Worm (Caenorhabditis elegans) whole organism, late embryonic: ENCODE results near the gene lpr-2.

Experiments used
- C38D4.7 ChIP-seq: fragments of 200-800 bp; sonication (Bioruptor generic); optimal IDR thresholded peaks from 2 replicates; lab custom pipeline; 2018; ENCODE audit warnings: mild to moderate bottlenecking, missing genetic modification characterization, moderate library complexity, missing compliant biosample characterization
- F13H6.1 ChIP-seq: sonication (generic microtip); optimal IDR thresholded peaks from 2 replicates; lab custom pipeline; 2016; ENCODE audit warnings: missing genetic modification characterization, missing compliant biosample characterization
- Y22D7AL.16 ChIP-seq: sonication (generic microtip); optimal IDR thresholded peaks from 2 replicates; lab custom pipeline; 2016; ENCODE audit warnings: missing genetic modification characterization, missing compliant biosample characterization
- ama-1 ChIP-seq: fragments of 150-350 bp; optimal IDR thresholded peaks from 2 replicates; lab custom pipeline; 2014
- ceh-14 ChIP-seq: sonication (generic microtip); optimal IDR thresholded peaks from 2 replicates; lab custom pipeline; 2016; ENCODE audit warnings: missing genotype, missing genetic modification characterization, missing compliant biosample characterization
- ceh-24 ChIP-seq: sonication (generic microtip); optimal IDR thresholded peaks from 2 replicates; lab custom pipeline; 2016; ENCODE audit warnings: mild to moderate bottlenecking, missing genetic modification characterization, missing compliant biosample characterization
- ceh-31 ChIP-seq: sonication (generic microtip); optimal IDR thresholded peaks from 2 replicates; lab custom pipeline; 2016; ENCODE audit warnings: missing genetic modification characterization, missing compliant biosample characterization
- ceh-6 ChIP-seq: fragments of 200-800 bp; sonication (Bioruptor generic); optimal IDR thresholded peaks from 2 replicates; lab custom pipeline; 2018; ENCODE audit warnings: mild to moderate bottlenecking, missing genetic modification characterization, missing compliant biosample characterization
- ceh-9 ChIP-seq: sonication (generic microtip); optimal IDR thresholded peaks from 2 replicates; lab custom pipeline; 2016; ENCODE audit warnings: mild to moderate bottlenecking, missing genetic modification characterization, inconsistent platforms, missing compliant biosample characterization
- che-1 ChIP-seq: sonication (generic microtip); optimal IDR thresholded peaks from 2 replicates; lab custom pipeline; 2016; ENCODE audit warnings: mild to moderate bottlenecking, missing genetic modification characterization, missing compliant biosample characterization
- elt-2 ChIP-seq: sonication (generic microtip); optimal IDR thresholded peaks from 2 replicates; lab custom pipeline; 2016; ENCODE audit warnings: missing genetic modification reagents, missing genetic modification characterization, missing compliant biosample characterization
- ets-4 ChIP-seq: sonication (generic microtip); optimal IDR thresholded peaks from 2 replicates; lab custom pipeline; 2016; ENCODE audit warnings: missing genetic modification characterization, missing compliant biosample characterization
- eyg-1 ChIP-seq: sonication (generic microtip); optimal IDR thresholded peaks from 2 replicates; lab custom pipeline; 2016; ENCODE audit warnings: missing genotype, missing genetic modification characterization, missing compliant biosample characterization
- fax-1 ChIP-seq: sonication (generic microtip); optimal IDR thresholded peaks from 2 replicates; lab custom pipeline; 2016; ENCODE audit warnings: missing genotype, missing genetic modification characterization, missing compliant biosample characterization
- fkh-10 ChIP-seq: fragments of 150-350 bp; optimal IDR thresholded peaks from 2 replicates; lab custom pipeline; 2014; ENCODE audit warnings: missing biosample characterization, missing genetic modification reagents, missing genetic modification characterization
- fkh-6 ChIP-seq: sonication (generic microtip); optimal IDR thresholded peaks from 2 replicates; lab custom pipeline; 2016; ENCODE audit warnings: missing genetic modification characterization, missing compliant biosample characterization
- hlh-13 ChIP-seq: fragments of 200-800 bp; sonication (Bioruptor generic); optimal IDR thresholded peaks from 2 replicates; lab custom pipeline; 2018; ENCODE audit warnings: mild to moderate bottlenecking, missing genetic modification characterization, missing compliant biosample characterization
- hlh-15 ChIP-seq: sonication (generic microtip); optimal IDR thresholded peaks from 2 replicates; lab custom pipeline; 2016; ENCODE audit warnings: missing genetic modification characterization, missing compliant biosample characterization
- hlh-6 ChIP-seq: sonication (generic microtip); optimal IDR thresholded peaks from 2 replicates; lab custom pipeline; 2016; ENCODE audit warnings: missing genotype, missing genetic modification characterization, missing compliant biosample characterization
- lin-11 ChIP-seq: fragments of 200-800 bp; sonication (Bioruptor generic); optimal IDR thresholded peaks from 2 replicates; lab custom pipeline; 2018; ENCODE audit warnings: mild to moderate bottlenecking, missing genetic modification characterization, missing compliant biosample characterization
- mec-3 ChIP-seq: sonication (generic microtip); optimal IDR thresholded peaks from 2 replicates; lab custom pipeline; 2016; ENCODE audit warnings: borderline replicate concordance, missing genetic modification characterization, missing compliant biosample characterization
- odd-2 ChIP-seq: sonication (generic microtip); optimal IDR thresholded peaks from 2 replicates; lab custom pipeline; 2017; ENCODE audit warnings: antibody characterized with exemption, mild to moderate bottlenecking, missing genetic modification characterization, missing compliant biosample characterization
- pha-2 ChIP-seq: sonication (generic microtip); optimal IDR thresholded peaks from 2 replicates; lab custom pipeline; 2017; ENCODE audit warnings: mild to moderate bottlenecking, missing genetic modification characterization, missing compliant biosample characterization
- pqm-1 ChIP-seq: sonication (generic microtip); optimal IDR thresholded peaks from 2 replicates; lab custom pipeline; 2016; ENCODE audit warnings: missing genetic modification characterization, missing compliant biosample characterization
- pros-1 ChIP-seq: fragments of 150-350 bp; optimal IDR thresholded peaks from 2 replicates; lab custom pipeline; 2014; ENCODE audit warnings: missing biosample characterization, missing genetic modification reagents, missing genetic modification characterization
- ref-2 ChIP-seq: sonication (generic microtip); optimal IDR thresholded peaks from 2 replicates; lab custom pipeline; 2016; ENCODE audit warnings: missing genetic modification characterization, missing compliant biosample characterization
- sdc-2 ChIP-seq: sonication (generic microtip); optimal IDR thresholded peaks from 2 replicates; lab custom pipeline; 2016; ENCODE audit warnings: missing genotype, missing genetic modification characterization, missing compliant biosample characterization
- sox-4 ChIP-seq: sonication (generic microtip); optimal IDR thresholded peaks from 2 replicates; lab custom pipeline; 2017; ENCODE audit warnings: mild to moderate bottlenecking, missing genetic modification characterization, inconsistent platforms, missing compliant biosample characterization
- tbx-2 ChIP-seq: sonication (generic microtip); optimal IDR thresholded peaks from 2 replicates; lab custom pipeline; 2016; ENCODE audit warnings: missing genetic modification characterization, missing compliant biosample characterization
- tbx-7 ChIP-seq: sonication (generic microtip); optimal IDR thresholded peaks from 2 replicates; lab custom pipeline; 2016; ENCODE audit warnings: missing genotype, missing genetic modification characterization, missing compliant biosample characterization
- ttx-3 ChIP-seq: sonication (generic microtip); optimal IDR thresholded peaks from 2 replicates; lab custom pipeline; 2016; ENCODE audit warnings: missing genetic modification reagents, missing genetic modification characterization, missing compliant biosample characterization
- unc-42 ChIP-seq: sonication (generic microtip); optimal IDR thresholded peaks from 2 replicates; lab custom pipeline; 2016; ENCODE audit warnings: missing genotype, missing genetic modification characterization, missing compliant biosample characterization
- ztf-16 ChIP-seq: sonication (generic microtip); optimal IDR thresholded peaks from 2 replicates; lab custom pipeline; 2017; ENCODE audit warnings: missing genetic modification characterization, missing compliant biosample characterization

Gene lpr-2

DNA sequence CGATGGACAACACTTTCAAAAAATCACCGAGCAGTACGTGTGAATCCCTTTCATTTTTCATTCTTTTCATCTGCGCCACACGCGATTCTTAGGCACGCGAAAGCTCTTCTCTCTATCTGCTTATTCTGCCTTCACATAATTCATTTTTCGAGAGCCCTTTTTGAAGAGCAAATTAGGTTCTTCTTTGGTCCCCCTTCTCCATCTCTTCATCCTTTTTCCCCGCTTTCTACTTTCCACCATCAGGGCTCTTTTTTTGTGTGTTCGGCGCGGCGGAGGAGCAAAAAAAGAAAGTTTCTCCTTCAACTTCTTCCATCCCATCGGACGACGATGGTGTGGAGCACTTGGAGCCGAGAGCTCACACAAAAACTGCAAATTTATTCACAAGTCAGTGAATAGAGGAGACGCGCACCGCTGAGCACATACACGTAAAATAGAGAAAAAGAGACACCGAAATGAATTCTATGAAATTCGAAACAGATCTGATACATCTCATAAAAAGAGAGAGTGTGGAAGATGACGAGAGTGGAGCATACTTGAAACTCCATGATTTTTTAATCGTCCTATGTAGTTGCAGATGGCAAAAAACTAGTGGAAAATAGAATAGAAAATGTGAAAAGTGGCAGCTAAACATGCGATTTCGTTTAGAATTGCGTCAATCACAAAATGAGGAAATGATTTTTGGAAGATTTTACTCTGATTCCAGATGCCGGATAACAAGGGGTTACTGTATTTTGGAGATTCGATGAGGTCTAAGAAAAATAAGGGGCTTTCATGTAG lies 6.2 kb downstream of the lpr-2 start:
- TF ChIP-seq fkh-6 (tag; lab: Kevin White, UChicago), result no peak
- TF ChIP-seq ceh-31, result peak; percentile 44
- TF ChIP-seq fax-1 (tag; lab: Kevin White, UChicago), result no peak
- peak; percentile 93 for TF ChIP-seq unc-42 (tag; lab: Kevin White, UChicago)
- peak; percentile 18 for TF ChIP-seq ref-2 (tag; lab: Kevin White, UChicago)
- TF ChIP-seq fkh-10 (GFP tag; lab: Kevin White, UChicago), result no peak

- TF ChIP-seq ceh-24 (tag; lab: Kevin White, UChicago) (no peak), hlh-13 (GFP tag; lab: Kevin White, UChicago) (no peak), ttx-3 (tag; lab: Kevin White, UChicago) (no peak), Y22D7AL.16 (tag; lab: Kevin White, UChicago) (no peak), eyg-1 (no peak), odd-2 (tag; lab: Kevin White, UChicago) (no peak)
Observed at ce11 chrIV:11787793-11788192, 8.8 kb downstream of the lpr-2 start.

- TF ChIP-seq unc-42 (tag; lab: Kevin White, UChicago) (peak; percentile 93), ets-4 (tag; lab: Kevin White, UChicago) (no peak)
- TF ChIP-seq, all 69 proteins: peak for 1
Observed at ce11 chrIV:11788383-11788963, 9.5 kb downstream of the lpr-2 start.

DNA sequence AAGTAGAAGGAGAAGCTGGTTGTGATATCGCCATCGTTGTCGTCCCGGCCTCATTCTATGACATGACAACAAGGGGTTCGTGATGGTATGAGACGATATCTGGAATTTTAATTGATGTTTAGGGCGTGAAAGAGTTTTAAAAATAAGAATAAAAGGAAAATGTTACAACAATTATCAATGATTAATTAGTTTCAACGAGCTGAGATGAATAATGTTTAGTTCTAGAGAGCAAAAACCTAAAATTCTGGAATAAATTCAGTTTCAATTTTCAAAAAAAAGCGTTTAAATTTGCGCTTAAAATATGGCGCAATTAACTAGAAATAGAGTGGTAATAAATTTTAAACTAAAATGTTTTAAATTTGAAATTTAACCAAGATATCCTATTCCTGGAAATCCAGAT lies 13.5 kb downstream of the lpr-2 start, which contains the start of gene H01G02.3:
Gene H01G02.3, minus strand, starts transcription at position 101 of the 400 bp plus-strand sequence.
- TF ChIP-seq odd-2 (tag; lab: Kevin White, UChicago), result no peak
- no peak for TF ChIP-seq sdc-2 (tag; lab: Kevin White, UChicago)
- no peak for TF ChIP-seq pqm-1
- no peak for TF ChIP-seq F13H6.1 (tag; lab: Kevin White, UChicago)
- no peak for TF ChIP-seq che-1 (tag; lab: Kevin White, UChicago)
- no peak for TF ChIP-seq tbx-7 (tag; lab: Kevin White, UChicago)
- no peak for TF ChIP-seq fkh-10 (GFP tag; lab: Kevin White, UChicago)
- TF ChIP-seq unc-42 (tag; lab: Kevin White, UChicago), result no peak
- no peak for TF ChIP-seq ceh-24 (tag; lab: Kevin White, UChicago)
- TF ChIP-seq tbx-2, result no peak
- TF ChIP-seq ceh-6, result no peak
- TF ChIP-seq sox-4 (tag; lab: Kevin White, UChicago), result no peak
- TF ChIP-seq ama-1 (lab: Kevin White, UChicago), result no peak

DNA sequence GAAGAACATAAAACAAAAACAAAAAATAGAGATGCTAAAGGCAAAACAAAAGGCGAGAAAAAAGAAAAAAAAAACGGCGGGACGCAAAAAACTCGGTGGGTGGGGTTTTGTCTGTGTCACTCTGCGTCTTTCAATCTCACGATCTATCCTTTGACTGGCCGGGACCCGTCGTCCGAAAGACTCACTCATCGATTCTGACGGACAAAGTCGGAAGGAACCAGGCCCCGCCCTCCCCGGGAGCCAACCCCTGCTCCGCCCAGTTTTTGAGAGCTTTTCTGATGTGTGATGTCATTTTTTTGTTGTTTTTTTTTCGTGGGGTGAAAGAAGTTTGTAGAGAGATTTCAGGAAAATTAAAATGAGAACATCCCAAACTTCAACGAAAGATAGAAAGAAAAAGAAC lies 14.2 kb downstream of the lpr-2 start:
- TF ChIP-seq hlh-15 (tag; lab: Kevin White, UChicago) (no peak), ceh-14 (no peak), odd-2 (tag; lab: Kevin White, UChicago) (no peak), unc-42 (tag; lab: Kevin White, UChicago) (no peak), ztf-16 (tag; lab: Kevin White, UChicago) (no peak), C38D4.7 (GFP tag; lab: Kevin White, UChicago) (no peak), pha-2 (tag; lab: Kevin White, UChicago) (no peak), ceh-6 (no peak), sdc-2 (tag; lab: Kevin White, UChicago) (no peak), mec-3 (tag; lab: Kevin White, UChicago) (no peak), elt-2 (tag; lab: Kevin White, UChicago) (no peak), hlh-6 (no peak), lin-11 (tag; lab: Kevin White, UChicago) (no peak), pros-1 (no peak), ceh-9 (tag; lab: Kevin White, UChicago) (no peak), che-1 (tag; lab: Kevin White, UChicago) (no peak)
